Worm (Caenorhabditis elegans): ENCODE measurements around the gene F25E5.5.

DNA sequence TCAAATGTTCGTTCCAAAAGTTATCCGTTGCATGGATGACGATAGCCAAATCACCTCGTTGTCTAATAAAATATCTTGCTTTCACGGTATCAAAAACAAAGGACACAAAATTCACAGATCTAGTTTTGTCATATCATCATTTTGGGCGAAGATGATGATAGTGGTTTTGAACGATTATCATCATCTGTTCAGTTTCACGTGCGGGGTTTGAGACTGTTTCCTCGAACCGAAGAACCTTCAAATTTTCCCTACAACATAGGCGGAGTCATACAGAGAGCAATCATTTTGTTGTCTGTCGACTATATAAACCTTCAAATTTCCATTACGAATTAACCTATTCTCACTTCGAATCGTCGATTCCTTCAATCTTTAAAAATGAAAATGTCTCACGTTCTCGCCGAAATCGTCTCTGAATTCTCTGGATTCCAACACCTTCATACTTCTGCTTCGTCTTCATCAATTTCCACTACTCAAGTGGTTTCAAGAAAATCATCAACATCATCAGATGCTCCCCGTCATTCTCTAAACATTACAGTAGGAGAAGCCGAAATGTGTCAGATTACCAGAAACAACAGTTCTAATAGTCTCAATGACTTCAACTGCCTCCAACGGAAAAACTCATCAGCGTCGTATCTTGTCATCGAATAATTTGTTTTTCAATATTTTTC, 33.8 kb upstream of the F25E5.5 start, which contains the start of gene F18E3.11:
- no peak for TF ChIP-seq dao-5 (tag; optimal IDR thresholded peaks at IDR 0.05)
- no peak for TF ChIP-seq him-1 (tag; optimal IDR thresholded peaks at IDR 0.05)
